Worm (Caenorhabditis elegans): ENCODE measurements around the gene F41C3.7.

F41C3.7 gene

DNA sequence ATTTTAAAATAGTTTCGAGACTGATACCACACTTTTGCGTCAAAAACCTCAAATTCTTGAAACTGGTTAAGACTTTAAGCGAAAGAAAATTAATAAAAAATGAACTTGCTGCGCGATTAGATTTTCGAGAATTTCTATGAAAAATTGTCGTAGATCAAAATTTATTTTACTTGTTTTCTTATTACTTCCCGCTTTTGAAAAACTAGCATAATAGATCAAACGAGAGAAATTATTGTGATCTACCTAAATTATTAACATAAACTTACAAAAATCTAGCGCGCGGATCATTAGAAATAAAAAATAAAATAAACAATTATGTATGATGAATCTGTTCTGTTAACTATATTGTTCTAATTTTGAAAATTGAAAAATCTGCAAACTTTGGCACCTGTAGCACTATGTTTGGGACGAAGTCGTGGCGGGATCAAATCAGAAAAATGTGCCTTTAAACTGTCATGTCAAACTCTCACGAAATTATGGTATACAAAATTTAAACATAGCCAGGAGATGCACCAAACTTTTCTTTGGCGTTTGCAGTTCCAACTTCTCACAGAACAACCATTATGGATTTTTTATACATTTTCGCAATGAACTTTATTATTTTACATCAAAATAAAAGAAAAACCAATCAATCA is 3.0 kb upstream of the F41C3.7 start:
- TF ChIP-seq C17E4.6 (GFP tag; IDR thresholded peaks at IDR 0.05), result no peak
- no peak for TF ChIP-seq F55B11.4 (tag; optimal IDR thresholded peaks at IDR 0.05; ENCODE audit: borderline replicate concordance, insufficient read depth)
- TF ChIP-seq lin-35 (GFP tag; optimal IDR thresholded peaks at IDR 0.05), result peak in 1 of 3 experiments; percentile 12
- TF ChIP-seq K12H6.12 (tag; optimal IDR thresholded peaks at IDR 0.05), result no peak
- TF ChIP-seq madf-6 (GFP tag; IDR thresholded peaks at IDR 0.05), result peak; percentile 86; the same call in 1 of the 2 replicates
- peak; percentile 33 for TF ChIP-seq dpl-1 (GFP tag; optimal IDR thresholded peaks at IDR 0.05)
- TF ChIP-seq efl-1 (GFP tag; optimal IDR thresholded peaks at IDR 0.05), result peak; percentile 76
- no peak for TF ChIP-seq B0336.3 (GFP tag; IDR thresholded peaks at IDR 0.05)
- no peak for TF ChIP-seq F10E7.11 (tag; optimal IDR thresholded peaks at IDR 0.05)
- no peak for TF ChIP-seq repo-1 (tag; optimal IDR thresholded peaks at IDR 0.05)
- TF ChIP-seq unc-130 (GFP tag; optimal IDR thresholded peaks at IDR 0.05), result peak; percentile 3
- no peak for TF ChIP-seq B0035.1 (tag; optimal IDR thresholded peaks at IDR 0.05)
- peak; percentile 18 for TF ChIP-seq ama-1 (optimal IDR thresholded peaks at IDR 0.05)
- no peak for TF ChIP-seq ama-1 (GFP tag; optimal IDR thresholded peaks at IDR 0.05)
- TF ChIP-seq pha-4 (tag; optimal IDR thresholded peaks at IDR 0.05), result no peak

DNA sequence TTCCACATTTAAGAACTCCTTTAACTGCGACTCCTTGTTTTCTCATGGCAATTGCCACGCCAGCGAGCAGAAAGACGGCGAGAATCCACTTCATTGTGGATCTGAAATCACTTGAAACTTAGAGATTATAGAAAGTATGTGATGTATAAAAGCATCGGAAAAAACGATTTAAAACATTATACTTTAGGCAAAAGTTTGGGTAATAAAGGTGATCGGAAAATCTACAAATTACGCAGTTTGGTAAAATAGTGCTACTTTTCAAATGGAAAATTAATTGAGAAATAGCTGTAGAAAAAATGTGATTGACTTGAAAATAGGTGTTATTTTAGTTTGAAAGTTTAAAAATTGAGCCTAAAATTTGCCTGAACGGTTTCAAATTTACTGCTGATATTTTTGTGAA is 2.1 kb upstream of the F41C3.7 start, which contains the start of gene ttr-41:
TSS of gene ttr-41 (minus strand) at position 101 of the 400 bp plus-strand sequence.
- TF ChIP-seq F37B4.10 (GFP tag; IDR thresholded peaks at IDR 0.05) (no peak), F22D6.2 (tag; optimal IDR thresholded peaks at IDR 0.05) (no peak), cebp-2 (GFP tag; IDR thresholded peaks at IDR 0.05) (no peak), tbx-9 (tag; optimal IDR thresholded peaks at IDR 0.05; ENCODE audit: borderline replicate concordance) (no peak), Y79H2A.3 (GFP tag; conservative IDR thresholded peaks at IDR 0.05) (no peak), ceh-100 (GFP tag; IDR thresholded peaks at IDR 0.05) (no peak), hmg-20 (GFP tag; IDR thresholded peaks at IDR 0.05) (no peak), lsy-27 (tag; optimal IDR thresholded peaks at IDR 0.05; ENCODE audit: borderline replicate concordance, insufficient read depth) (no peak), die-1 (tag; optimal IDR thresholded peaks at IDR 0.05) (no peak), attf-6 (GFP tag; IDR thresholded peaks at IDR 0.05) (no peak), B0261.1 (tag; optimal IDR thresholded peaks at IDR 0.05) (no peak), F23B12.7 (tag; optimal IDR thresholded peaks at IDR 0.05; ENCODE audit: insufficient read depth) (no peak), ztf-26 (tag; optimal IDR thresholded peaks at IDR 0.05) (no peak), madf-8 (GFP tag; conservative IDR thresholded peaks at IDR 0.05) (no peak)

DNA sequence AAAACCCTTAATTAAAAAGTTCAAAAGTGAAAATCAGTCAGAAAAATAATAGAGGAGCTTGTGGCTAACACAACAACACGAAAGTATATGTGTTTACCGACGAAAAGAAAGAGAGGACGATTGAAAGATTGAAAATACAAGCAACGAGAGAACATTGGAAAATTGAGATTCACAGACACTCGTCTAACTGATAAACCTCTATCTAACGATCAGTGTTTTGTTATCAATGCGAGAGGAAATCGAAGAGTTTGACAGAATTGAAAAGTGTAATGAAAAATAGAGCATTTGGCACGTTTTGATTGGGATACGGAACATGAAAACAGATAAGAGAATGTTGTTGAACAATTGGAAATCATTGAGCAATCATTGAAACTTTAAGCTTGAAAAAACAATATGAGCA is 1.1 kb upstream of the F41C3.7 start:
- TF ChIP-seq ets-4 (GFP tag; optimal IDR thresholded peaks at IDR 0.05) (peak; percentile 50), F33H1.4 (GFP tag; IDR thresholded peaks at IDR 0.05) (no peak), hmg-1.2 (GFP tag; IDR thresholded peaks at IDR 0.05) (peak; percentile 53; the same call in 1 of the 2 replicates), let-607 (tag; optimal IDR thresholded peaks at IDR 0.05) (peak in 1 of 2 experiments; percentile 54), pha-4 (tag; optimal IDR thresholded peaks at IDR 0.05) (peak; percentile 40), rpc-1 (optimal IDR thresholded peaks at IDR 0.05) (no peak), rpc-1 (tag; optimal IDR thresholded peaks at IDR 0.05) (no peak), nhr-80 (tag; optimal IDR thresholded peaks at IDR 0.05) (peak; percentile 94), attf-5 (GFP tag; optimal IDR thresholded peaks at IDR 0.05) (peak; percentile 17), tlf-1 (GFP tag; optimal IDR thresholded peaks at IDR 0.05) (peak; percentile 8), lin-40 (tag; optimal IDR thresholded peaks at IDR 0.05) (peak; percentile 27), tbp1 (GFP tag; optimal IDR thresholded peaks at IDR 0.05) (peak; percentile 19)

Measured in whole organism, young adult.